Worm (Caenorhabditis elegans): Measurements from ENCODE around the gene algn-2.
A peak's percentile ranks its signal among the peaks of the same experiment; 100 is the strongest.

Gene algn-2

ce11 chrII:5335370-5336034, 39.6 kb upstream of the algn-2 start (continued):
- TF ChIP-seq nhr-12 (tag; optimal IDR thresholded peaks at IDR 0.05) = no peak
- no peak for TF ChIP-seq fkh-10 (GFP tag; optimal IDR thresholded peaks at IDR 0.05)

ce11 chrII:5336035-5336376, 39.1 kb upstream of the algn-2 start:
- TF ChIP-seq nhr-85 (tag) (no peak), ceh-8 (GFP tag; optimal IDR thresholded peaks at IDR 0.05) (no peak), lin-13 (GFP tag; optimal IDR thresholded peaks at IDR 0.05) (peak; percentile 43), unc-86 (tag; optimal IDR thresholded peaks at IDR 0.05) (peak; percentile 70), ceh-88 (GFP tag; IDR thresholded peaks at IDR 0.05) (peak; percentile 44; the same call in 1 of the 2 replicates), lsy-2 (tag; optimal IDR thresholded peaks at IDR 0.05) (peak; percentile 34 to 52), efl-3 (GFP tag; optimal IDR thresholded peaks at IDR 0.05) (no peak), snu-23 (GFP tag; optimal IDR thresholded peaks at IDR 0.05) (peak; percentile 49), swsn-7 (tag; optimal IDR thresholded peaks at IDR 0.05) (peak; percentile 44), lin-14 (GFP tag; optimal IDR thresholded peaks at IDR 0.05) (peak; percentile 91), nhr-71 (tag; optimal IDR thresholded peaks at IDR 0.05) (peak; percentile 51), lir-3 (tag; optimal IDR thresholded peaks at IDR 0.05; ENCODE audit: poor library complexity) (no peak), fos-1 (tag; optimal IDR thresholded peaks at IDR 0.05) (peak; percentile 6), C04F5.9 (tag; optimal IDR thresholded peaks at IDR 0.05) (no peak), fkh-10 (GFP tag; optimal IDR thresholded peaks at IDR 0.05) (peak; percentile 69), sptf-1 (tag; optimal IDR thresholded peaks at IDR 0.05) (no peak), aly-2 (tag; optimal IDR thresholded peaks at IDR 0.05) (no peak), C16A3.4 (tag; optimal IDR thresholded peaks at IDR 0.05) (peak; percentile 6), ama-1 (optimal IDR thresholded peaks at IDR 0.05) (no peak), irx-1 (tag; optimal IDR thresholded peaks at IDR 0.05) (no peak), lin-35 (GFP tag; optimal IDR thresholded peaks at IDR 0.05) (peak in 1 of 2 experiments; percentile 28), tbx-2 (tag; optimal IDR thresholded peaks at IDR 0.05) (peak; percentile 37), pqm-1 (tag; optimal IDR thresholded peaks at IDR 0.05) (no peak), egl-13 (tag; optimal IDR thresholded peaks at IDR 0.05) (peak; percentile 31), ceh-90 (tag; optimal IDR thresholded peaks at IDR 0.05) (no peak), snpc-4 (tag; optimal IDR thresholded peaks at IDR 0.05) (no peak), ceh-82 (tag; optimal IDR thresholded peaks at IDR 0.05) (peak; percentile 1 to 75 (median 60)), isw-1 (GFP tag; IDR thresholded peaks at IDR 0.05) (peak; percentile 28), grh-1 (GFP tag; IDR thresholded peaks at IDR 0.05) (no peak), mep-1 (tag; optimal IDR thresholded peaks at IDR 0.05) (peak; percentile 31), efl-1 (optimal IDR thresholded peaks at IDR 0.05) (peak; percentile 32 to 38), efl-1 (GFP tag; optimal IDR thresholded peaks at IDR 0.05 in 1 of 2) (peak in 1 of 2 experiments; percentile 82), blmp-1 (tag; optimal IDR thresholded peaks at IDR 0.05) (peak; percentile 94), F16B12.6 (tag; optimal IDR thresholded peaks at IDR 0.05) (no peak), ets-5 (GFP tag; IDR thresholded peaks at IDR 0.05) (no peak), fkh-8 (tag; optimal IDR thresholded peaks at IDR 0.05) (peak; percentile 53), mab-9 (GFP tag; IDR thresholded peaks at IDR 0.05) (peak; percentile 49; the same call in 1 of the 2 replicates)

- no peak for TF ChIP-seq sup-37 (GFP tag; optimal IDR thresholded peaks at IDR 0.05)
- peak in 1 of 2 experiments; percentile 65 for TF ChIP-seq mdl-1 (tag; optimal IDR thresholded peaks at IDR 0.05)
- TF ChIP-seq zag-1 (tag; optimal IDR thresholded peaks at IDR 0.05) = peak; percentile 9
- peak; percentile 72 for TF ChIP-seq rnt-1 (tag; optimal IDR thresholded peaks at IDR 0.05)
- TF ChIP-seq ztf-4 (tag; optimal IDR thresholded peaks at IDR 0.05) = peak; percentile 48
- peak; percentile 2 for TF ChIP-seq ceh-90 (tag; optimal IDR thresholded peaks at IDR 0.05)
- TF ChIP-seq snu-23 (GFP tag; optimal IDR thresholded peaks at IDR 0.05) = peak; percentile 85
- TF ChIP-seq lir-3 (tag; optimal IDR thresholded peaks at IDR 0.05; ENCODE audit: poor library complexity) = peak; percentile 56
- TF ChIP-seq hlh-17 (GFP tag; optimal IDR thresholded peaks at IDR 0.05; ENCODE audit: borderline replicate concordance) = no peak
- TF ChIP-seq F16B12.6 (tag; optimal IDR thresholded peaks at IDR 0.05) = no peak
- TF ChIP-seq ceh-63 (GFP tag; optimal IDR thresholded peaks at IDR 0.05) = no peak
- TF ChIP-seq elt-2 (tag; optimal IDR thresholded peaks at IDR 0.05) = peak; percentile 72
- peak; percentile 70 for TF ChIP-seq tbx-2 (tag; optimal IDR thresholded peaks at IDR 0.05)
- peak; percentile 48 for TF ChIP-seq ama-1 (optimal IDR thresholded peaks at IDR 0.05)
- TF ChIP-seq lin-15B (tag; optimal IDR thresholded peaks at IDR 0.05) = no peak
- peak; percentile 87 for TF ChIP-seq nhr-71 (tag; optimal IDR thresholded peaks at IDR 0.05)
- peak; percentile 98 for TF ChIP-seq jun-1 (tag; optimal IDR thresholded peaks at IDR 0.05)
- TF ChIP-seq fkh-8 (tag; optimal IDR thresholded peaks at IDR 0.05) = peak; percentile 81
- peak; percentile 79 for TF ChIP-seq swsn-7 (tag; optimal IDR thresholded peaks at IDR 0.05)
- TF ChIP-seq blmp-1 (tag; optimal IDR thresholded peaks at IDR 0.05) = peak; percentile 87
These were observed 38.2 kb upstream of the algn-2 start for ce11 chrII:5336660-5337494.
